Fruit fly (Drosophila melanogaster): ENCODE data around the gene RpL13A.

The RpL13A gene

dm6 chr3R:5671265-5671663 lies 47.0 kb downstream of the RpL13A start (continued):
- TF ChIP-seq emc (GFP tag; optimal IDR thresholded peaks at IDR 0.05) (no peak), Med (GFP tag) (no peak), CG8290 (GFP tag; optimal IDR thresholded peaks at IDR 0.05) (no peak), CG8290 (tag; optimal IDR thresholded peaks at IDR 0.05) (no peak), YL-1 (GFP tag; optimal IDR thresholded peaks at IDR 0.05) (no peak), Elba2 (GFP tag; optimal IDR thresholded peaks at IDR 0.05) (no peak), CG2875 (GFP tag; optimal IDR thresholded peaks at IDR 0.05) (no peak), prd (optimal IDR thresholded peaks at IDR 0.05) (no peak), prd (GFP tag; IDR thresholded peaks at IDR 0.05) (no peak), Trl (optimal IDR thresholded peaks at IDR 0.05) (peak in 1 of 2 experiments; percentile 32), Trl (GFP tag; optimal IDR thresholded peaks at IDR 0.05) (no peak), ase (GFP tag; IDR thresholded peaks at IDR 0.05) (no peak), cg (GFP tag; optimal IDR thresholded peaks at IDR 0.05) (peak; percentile 22), CG10366 (GFP tag; IDR thresholded peaks at IDR 0.05) (no peak), Atf3 (GFP tag; optimal IDR thresholded peaks at IDR 0.05) (no peak), E2f1 (GFP tag; IDR thresholded peaks at IDR 0.05) (no peak), Mes4 (GFP tag; optimal IDR thresholded peaks at IDR 0.05) (no peak), zf30C (GFP tag; optimal IDR thresholded peaks at IDR 0.05) (peak; percentile 35), dmrt11E (tag; optimal IDR thresholded peaks at IDR 0.05) (no peak), ERR (GFP tag; optimal IDR thresholded peaks at IDR 0.05) (no peak), CG7745 (tag; optimal IDR thresholded peaks at IDR 0.05) (no peak), sens (GFP tag) (peak; percentile 24), HLH3B (GFP tag; IDR thresholded peaks at IDR 0.05) (no peak), ems (GFP tag; optimal IDR thresholded peaks at IDR 0.05) (no peak), sug (tag; optimal IDR thresholded peaks at IDR 0.05) (peak; percentile 25), en (GFP tag; optimal IDR thresholded peaks at IDR 0.05) (no peak), luna (GFP tag; optimal IDR thresholded peaks at IDR 0.05) (no peak), D19A (tag; optimal IDR thresholded peaks at IDR 0.05) (no peak), grn (GFP tag; optimal IDR thresholded peaks at IDR 0.05) (no peak)

- TF ChIP-seq Abd-B (GFP tag; optimal IDR thresholded peaks at IDR 0.05) (no peak), hbn (GFP tag; IDR thresholded peaks at IDR 0.05; ENCODE audit: partially characterized antibody) (0 out of 2 replicates have a peak, but pooled peaks have one; percentile 24), gcm2 (GFP tag; optimal IDR thresholded peaks at IDR 0.05) (peak; percentile 58), bbx (GFP tag; IDR thresholded peaks at IDR 0.05; ENCODE audit: partially characterized antibody) (peak; percentile 27; the same call in 1 of the 2 replicates), zen (tag; optimal IDR thresholded peaks at IDR 0.05) (peak; percentile 76), sd (tag; optimal IDR thresholded peaks at IDR 0.05) (peak; percentile 59), CG18262 (tag; optimal IDR thresholded peaks at IDR 0.05) (no peak), mirr (GFP tag; optimal IDR thresholded peaks at IDR 0.05) (peak; percentile 79), Scr (GFP tag; IDR thresholded peaks at IDR 0.05; ENCODE audit: partially characterized antibody) (no peak), pho (GFP tag; optimal IDR thresholded peaks at IDR 0.05) (no peak), grn (GFP tag; optimal IDR thresholded peaks at IDR 0.05) (peak; percentile 100), lab (GFP tag; optimal IDR thresholded peaks at IDR 0.05) (peak; percentile 2), Trl (optimal IDR thresholded peaks at IDR 0.05) (peak; percentile 88 to 89), Trl (GFP tag; optimal IDR thresholded peaks at IDR 0.05) (no peak), twi (tag; optimal IDR thresholded peaks at IDR 0.05) (peak; percentile 74), tll (GFP tag; optimal IDR thresholded peaks at IDR 0.05) (peak in 1 of 2 experiments; percentile 14), exex (tag; optimal IDR thresholded peaks at IDR 0.05) (peak; percentile 63), GATAe (GFP tag; conservative IDR thresholded peaks at IDR 0.05) (peak; percentile 61; the same call in 1 of the 2 replicates), Sry-β (GFP tag; optimal IDR thresholded peaks at IDR 0.05) (peak; percentile 92), CG15479 (GFP tag; optimal IDR thresholded peaks at IDR 0.05) (peak; percentile 90), Dll (GFP tag; IDR thresholded peaks at IDR 0.05; ENCODE audit: partially characterized antibody) (0 out of 4 replicates have a peak, but pooled peaks have one; percentile 28), onecut (GFP tag; IDR thresholded peaks at IDR 0.05) (no peak), CG8281 (tag; optimal IDR thresholded peaks at IDR 0.05) (peak; percentile 14), sens-2 (GFP tag; IDR thresholded peaks at IDR 0.05) (0 out of 2 replicates have a peak, but pooled peaks have one; percentile 9)
Measured at dm6 chr3R:5671795-5672657, 47.8 kb downstream of the RpL13A start.

Measured in whole organism, embryonic.